Fruit fly (Drosophila melanogaster) whole organism, embryonic: Measurements from ENCODE around the gene CG8861.

Experiments used
- Ada2b ChIP-seq: fragments of 200-800 bp; sonication (Bioruptor generic); IDR thresholded peaks from 2 replicates; pipeline ENCODE4 v1.3.6; 2022; ENCODE audit warnings: missing biosample characterization, missing genetic modification characterization
- Antp ChIP-seq: fragments of 200-800 bp; sonication (Bioruptor generic); optimal IDR thresholded peaks from 3 replicates; lab custom pipeline; 2016; ENCODE audit warnings: missing biosample characterization, missing genetic modification characterization
- Atf3 ChIP-seq: fragments of 200-800 bp; sonication (Bioruptor generic); optimal IDR thresholded peaks from 3 replicates; lab custom pipeline; 2016; ENCODE audit warnings: missing biosample characterization, missing genetic modification characterization
- Awh ChIP-seq: fragments of 200-800 bp; sonication (Bioruptor generic); IDR thresholded peaks from 2 replicates; pipeline ENCODE4, ENCODE4 v1.3.6; 2022; ENCODE audit warnings: missing biosample characterization, missing genetic modification characterization
- CG11085 ChIP-seq: fragments of 200-800 bp; sonication (Bioruptor generic); IDR thresholded peaks from 2 replicates; pipeline ENCODE4 v1.3.6; 2022; ENCODE audit warnings: missing biosample characterization, missing genetic modification characterization
- CG11504 ChIP-seq: fragments of 200-800 bp; sonication (Bioruptor generic); optimal IDR thresholded peaks from 3 replicates; lab custom pipeline; 2019; ENCODE audit warnings: missing biosample characterization, mild to moderate bottlenecking, missing genetic modification characterization, moderate library complexity
- CG11696 ChIP-seq: fragments of 200-800 bp; sonication (Bioruptor generic); IDR thresholded peaks from 2 replicates; pipeline ENCODE4 v1.3.6; 2022; ENCODE audit warnings: missing biosample characterization, missing genetic modification characterization
- CG12299 ChIP-seq: fragments of 200-800 bp; sonication (Bioruptor generic); optimal IDR thresholded peaks from 2 replicates; lab custom pipeline; 2018; ENCODE audit warnings: missing biosample characterization, mild to moderate bottlenecking, missing genetic modification characterization
- CG14050 ChIP-seq: fragments of 200-800 bp; sonication (Bioruptor generic); IDR thresholded peaks from 3 replicates; pipeline ENCODE4 v1.3.6; 2022; ENCODE audit warnings: missing biosample characterization, missing genetic modification characterization
- CG17361 ChIP-seq: fragments of 200-800 bp; sonication (Bioruptor generic); IDR thresholded peaks from 3 replicates; pipeline ENCODE4 v1.3.6; 2022; ENCODE audit warnings: missing biosample characterization, missing genetic modification characterization
- CG31224 ChIP-seq: fragments of 200-800 bp; sonication (Bioruptor generic); IDR thresholded peaks from 2 replicates; pipeline ENCODE4 v1.3.6; 2022; ENCODE audit warnings: missing biosample characterization, missing genetic modification characterization
- CG3281 ChIP-seq: fragments of 200-800 bp; sonication (Bioruptor generic); optimal IDR thresholded peaks from 3 replicates; lab custom pipeline; 2017; ENCODE audit warnings: missing biosample characterization, mild to moderate bottlenecking, missing genetic modification characterization
- CG5245 ChIP-seq: fragments of 200-800 bp; sonication (Bioruptor generic); optimal IDR thresholded peaks from 3 replicates; lab custom pipeline; 2016; ENCODE audit warnings: missing biosample characterization, missing genetic modification characterization
- CG6254 ChIP-seq: fragments of 200-800 bp; sonication (Bioruptor generic); optimal IDR thresholded peaks from 3 replicates; lab custom pipeline; 2017; ENCODE audit warnings: mild to moderate bottlenecking, missing biosample characterization, missing genetic modification reagents, missing genetic modification characterization
- CG6272 ChIP-seq: fragments of 200-800 bp; sonication (Bioruptor generic); IDR thresholded peaks from 2 replicates; pipeline ENCODE4 v1.3.6; 2022; ENCODE audit warnings: missing biosample characterization, missing genetic modification characterization
- CG6683 ChIP-seq: fragments of 200-800 bp; sonication (Bioruptor generic); optimal IDR thresholded peaks from 2 replicates; lab custom pipeline; 2017; ENCODE audit warnings: missing biosample characterization, mild to moderate bottlenecking, missing genetic modification characterization, missing genetic modification reagents
- CG7357 ChIP-seq: fragments of 200-800 bp; sonication (Bioruptor generic); IDR thresholded peaks from 3 replicates; pipeline ENCODE4 v1.3.6; 2022; ENCODE audit warnings: missing biosample characterization, missing genetic modification characterization
- CG7963 ChIP-seq: fragments of 200-800 bp; sonication (Bioruptor generic); IDR thresholded peaks from 3 replicates; pipeline ENCODE4 v1.3.6; 2022; ENCODE audit warnings: missing biosample characterization, missing genetic modification characterization; ENCODE audit not compliant: partially characterized antibody
- Dp ChIP-seq: fragments of 200-800 bp; sonication (Bioruptor generic); optimal IDR thresholded peaks from 2 replicates; lab custom pipeline; 2018; ENCODE audit warnings: missing biosample characterization, mild to moderate bottlenecking, missing genetic modification characterization, moderate library complexity
- Fer3 ChIP-seq: fragments of 200-800 bp; sonication (Bioruptor generic); optimal IDR thresholded peaks from 2 replicates; lab custom pipeline; 2018; ENCODE audit warnings: missing biosample characterization, mild to moderate bottlenecking, missing genetic modification characterization, moderate library complexity
- Kr ChIP-seq: fragments of 200-800 bp; sonication (Bioruptor generic); optimal IDR thresholded peaks from 2 replicates; lab custom pipeline; 2017; ENCODE audit warnings: missing biosample characterization, mild to moderate bottlenecking, missing genetic modification characterization
- NFAT ChIP-seq: fragments of 200-800 bp; sonication (Bioruptor generic); IDR thresholded peaks from 2 replicates; pipeline ENCODE4 v1.3.6; 2022; ENCODE audit warnings: missing biosample characterization, missing genetic modification characterization
- Poxn ChIP-seq: fragments of 200-800 bp; sonication (Bioruptor generic); IDR thresholded peaks from 2 replicates; pipeline ENCODE4 v1.3.6; 2022; ENCODE audit warnings: missing biosample characterization, missing genetic modification characterization
- Ravus ChIP-seq: fragments of 200-800 bp; sonication (Bioruptor generic); IDR thresholded peaks from 2 replicates; pipeline ENCODE4 v1.3.6; 2022; ENCODE audit warnings: missing biosample characterization, missing genetic modification characterization
- Tbp ChIP-seq: fragments of >200 bp; optimal IDR thresholded peaks from 2 replicates; lab custom pipeline; 2018; ENCODE audit warnings: missing biosample characterization, missing genetic modification characterization
- caup ChIP-seq: fragments of 200-800 bp; sonication (Bioruptor generic); optimal IDR thresholded peaks from 3 replicates; lab custom pipeline; 2017; ENCODE audit warnings: missing biosample characterization, mild to moderate bottlenecking, missing genetic modification characterization, moderate library complexity; ENCODE audit not compliant: severe bottlenecking
- cg ChIP-seq: fragments of 200-800 bp; sonication (Bioruptor generic); optimal IDR thresholded peaks from 3 replicates; lab custom pipeline; 2019; ENCODE audit warnings: missing biosample characterization, mild to moderate bottlenecking, missing genetic modification characterization, moderate library complexity
- chif ChIP-seq, 2 experiments: fragments of 200-800 bp; sonication (Bioruptor generic); optimal IDR thresholded peaks; 3 replicates each; lab custom pipeline; 2016; ENCODE audit warnings: missing biosample characterization in 2 of 2, missing genetic modification characterization in 2 of 2
- ci ChIP-seq: fragments of 200-800 bp; sonication (Bioruptor generic); IDR thresholded peaks from 3 replicates; pipeline ENCODE4 v1.3.6; 2022; ENCODE audit warnings: missing biosample characterization, missing genetic modification characterization
- croc ChIP-seq: fragments of 200-800 bp; sonication (Bioruptor generic); conservative IDR thresholded peaks from 3 replicates; pipeline ENCODE4 v1.3.6; 2022; ENCODE audit warnings: missing biosample characterization, missing genetic modification characterization
- crol ChIP-seq: fragments of 200-800 bp; sonication (Bioruptor generic); IDR thresholded peaks from 2 replicates; pipeline ENCODE4 v1.3.6; 2022; ENCODE audit warnings: missing biosample characterization, missing genetic modification characterization
- dmrt99B ChIP-seq: fragments of 200-800 bp; sonication (Bioruptor generic); optimal IDR thresholded peaks from 2 replicates; lab custom pipeline; 2018; ENCODE audit warnings: missing biosample characterization, mild to moderate bottlenecking, missing genetic modification characterization, moderate library complexity
- exex ChIP-seq: fragments of 200-800 bp; sonication (Bioruptor generic); optimal IDR thresholded peaks from 4 replicates; lab custom pipeline; 2018; ENCODE audit warnings: missing biosample characterization, mild to moderate bottlenecking, missing genetic modification characterization, moderate library complexity
- eyg ChIP-seq: fragments of 200-800 bp; sonication (Bioruptor generic); optimal IDR thresholded peaks from 3 replicates; lab custom pipeline; 2016; ENCODE audit warnings: missing biosample characterization, missing genetic modification characterization
- gfzf ChIP-seq: fragments of 200-800 bp; sonication (Bioruptor generic); optimal IDR thresholded peaks from 2 replicates; lab custom pipeline; 2016; ENCODE audit warnings: missing biosample characterization, mild to moderate bottlenecking, missing genetic modification characterization, moderate library complexity
- nerfin-1 ChIP-seq: fragments of 200-800 bp; sonication (Bioruptor generic); optimal IDR thresholded peaks from 3 replicates; lab custom pipeline; 2019; ENCODE audit warnings: missing biosample characterization, mild to moderate bottlenecking, missing genetic modification characterization, moderate library complexity
- nerfin-2 ChIP-seq: fragments of 200-800 bp; sonication (Bioruptor generic); IDR thresholded peaks from 2 replicates; pipeline ENCODE4 v1.3.6; 2022; ENCODE audit warnings: missing biosample characterization, missing genetic modification characterization; ENCODE audit not compliant: partially characterized antibody
- nmo ChIP-seq: fragments of 200-800 bp; sonication (Bioruptor generic); optimal IDR thresholded peaks from 2 replicates; lab custom pipeline; 2018; ENCODE audit warnings: missing biosample characterization, mild to moderate bottlenecking, missing genetic modification characterization, moderate library complexity
- pita ChIP-seq: fragments of 200-800 bp; sonication (Bioruptor generic); optimal IDR thresholded peaks from 2 replicates; lab custom pipeline; 2017; ENCODE audit warnings: missing biosample characterization, mild to moderate bottlenecking, missing genetic modification characterization
- prd ChIP-seq, 3 experiments: fragments of >200 bp in 2 of 3; fragments of 200-800 bp in 1 of 3; sonication (Bioruptor generic) in 1 of 3; optimal IDR thresholded peaks in 2 of 3; IDR thresholded peaks in 1 of 3; 2 replicates in 2 of 3; 3 replicates in 1 of 3; pipeline versions ENCODE4 v1.3.6 to Lab custom; 2017 to 2022; ENCODE audit warnings: missing biosample characterization in 1 of 3, missing genetic modification characterization in 1 of 3
- repo ChIP-seq: fragments of 200-800 bp; sonication (Bioruptor generic); optimal IDR thresholded peaks from 2 replicates; lab custom pipeline; 2016; ENCODE audit warnings: missing biosample characterization, missing genetic modification characterization
- salm ChIP-seq: fragments of 200-800 bp; sonication (Bioruptor generic); optimal IDR thresholded peaks from 2 replicates; lab custom pipeline; 2018; ENCODE audit warnings: missing biosample characterization, mild to moderate bottlenecking, missing genetic modification characterization
- sd ChIP-seq: fragments of 200-800 bp; sonication (Bioruptor generic); optimal IDR thresholded peaks from 3 replicates; lab custom pipeline; 2018; ENCODE audit warnings: missing biosample characterization, mild to moderate bottlenecking, missing genetic modification characterization, moderate library complexity
- slbo ChIP-seq: fragments of 200-800 bp; sonication (Bioruptor generic); IDR thresholded peaks from 2 replicates; pipeline ENCODE4 v1.3.6; 2022; ENCODE audit warnings: missing biosample characterization, missing genetic modification characterization
- tx ChIP-seq: fragments of 200-800 bp; sonication (Bioruptor generic); optimal IDR thresholded peaks from 2 replicates; lab custom pipeline; 2016; ENCODE audit warnings: missing biosample characterization, missing genetic modification characterization
- unpg ChIP-seq: fragments of 200-800 bp; sonication (Bioruptor generic); optimal IDR thresholded peaks from 3 replicates; lab custom pipeline; 2018; ENCODE audit warnings: missing biosample characterization, mild to moderate bottlenecking, missing genetic modification characterization, moderate library complexity
- vfl ChIP-seq: fragments of 200-800 bp; sonication (Bioruptor generic); optimal IDR thresholded peaks from 2 replicates; lab custom pipeline; 2016; ENCODE audit warnings: missing biosample characterization, missing genetic modification characterization
- yki ChIP-seq: fragments of >200 bp; optimal IDR thresholded peaks from 3 replicates; lab custom pipeline; 2018
- zen ChIP-seq: fragments of 200-800 bp; sonication (Bioruptor generic); optimal IDR thresholded peaks from 3 replicates; lab custom pipeline; 2018; ENCODE audit warnings: missing biosample characterization, mild to moderate bottlenecking, missing genetic modification characterization, moderate library complexity

Gene CG8861

DNA sequence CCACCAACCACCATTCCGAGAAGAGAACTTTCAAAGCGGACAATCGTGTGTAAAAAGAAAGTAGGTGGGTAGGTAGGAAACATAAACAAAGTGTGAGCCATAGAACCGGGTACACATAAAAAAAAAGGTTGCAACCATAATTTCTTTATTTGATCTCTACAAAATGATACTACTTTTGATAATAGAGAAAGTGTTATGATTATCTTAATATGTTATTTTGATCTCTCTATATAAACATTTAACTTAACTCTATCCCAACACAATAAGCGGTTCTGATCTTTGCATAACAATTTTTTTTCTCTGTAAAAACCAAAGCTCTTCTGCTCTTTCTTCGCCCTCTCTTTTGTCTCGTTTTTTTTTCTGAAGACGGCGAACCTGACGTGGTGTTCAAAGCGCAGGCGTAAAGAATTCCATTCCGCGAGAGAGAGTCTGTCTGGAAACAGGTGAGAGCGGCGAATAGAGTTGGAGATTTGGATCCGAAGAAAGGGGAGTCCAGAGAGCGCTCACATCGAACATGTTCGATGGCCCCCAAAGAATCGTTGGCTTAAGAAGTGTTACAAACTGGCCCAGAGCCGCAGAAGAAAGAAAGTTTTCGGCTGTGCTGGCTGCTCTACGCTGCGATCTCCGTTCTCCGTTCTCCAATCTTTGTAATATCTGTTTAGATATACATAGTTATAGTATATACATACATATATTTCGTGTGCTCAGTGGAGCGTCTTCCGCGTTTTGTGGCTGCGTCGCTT is 81.3 kb downstream of the CG8861 start (continued):
- no peak for TF ChIP-seq prd (optimal IDR thresholded peaks at IDR 0.05; lab: Kevin White, UChicago)
- TF ChIP-seq prd (GFP tag; IDR thresholded peaks at IDR 0.05; lab: Robert Waterston, UW) = peak; percentile 73
- peak; percentile 57; the same call in 2 of the 3 replicates for TF ChIP-seq croc
- TF ChIP-seq Antp (GFP tag; lab: Kevin White, UChicago) = peak; percentile 8
- peak; percentile 78 for TF ChIP-seq CG6254 (GFP tag; lab: Kevin White, UChicago)
- TF ChIP-seq CG7357 (GFP tag; lab: Robert Waterston, UW) = peak; percentile 26; the same call in 1 of the 3 replicates
- no peak for TF ChIP-seq CG14050
- peak; percentile 13; the same call in 1 of the 2 replicates for TF ChIP-seq CG31224 (GFP tag; lab: Robert Waterston, UW)
- TF ChIP-seq pita (GFP tag; lab: Kevin White, UChicago) = no peak
- peak; percentile 78 for TF ChIP-seq dmrt99B (tag; lab: Kevin White, UChicago)
- no peak for TF ChIP-seq Ravus (GFP tag; lab: Robert Waterston, UW)
- TF ChIP-seq yki (lab: Kevin White, UChicago) = no peak
- no peak for TF ChIP-seq caup
- TF ChIP-seq salm = peak; percentile 51
- peak; percentile 52; the same call in 1 of the 2 replicates for TF ChIP-seq Ada2b
- TF ChIP-seq Atf3 (GFP tag; lab: Kevin White, UChicago) = peak; percentile 6
- TF ChIP-seq sd (tag; lab: Kevin White, UChicago) = no peak
- no peak for TF ChIP-seq CG11696 (GFP tag; lab: Robert Waterston, UW)
- peak; percentile 41; the same call in 1 of the 2 replicates for TF ChIP-seq Awh
- TF ChIP-seq gfzf = no peak
- peak; percentile 76; the same call in 2 of the 3 replicates for TF ChIP-seq CG17361
- TF ChIP-seq nmo = peak; percentile 69
- TF ChIP-seq chif (GFP tag; optimal IDR thresholded peaks at IDR 0.05; lab: Kevin White, UChicago) = peak; percentile 50 to 67
- TF ChIP-seq exex (tag; lab: Kevin White, UChicago) = no peak
- no peak for TF ChIP-seq repo (GFP tag; lab: Kevin White, UChicago)
- TF ChIP-seq CG5245 (GFP tag; lab: Kevin White, UChicago) = peak; percentile 28
- no peak for TF ChIP-seq CG7963 (GFP tag; lab: Robert Waterston, UW)
- peak; percentile 17 for TF ChIP-seq vfl (GFP tag; lab: Kevin White, UChicago)
- TF ChIP-seq eyg (GFP tag; lab: Kevin White, UChicago) = peak; percentile 37
- TF ChIP-seq CG3281 = no peak
- TF ChIP-seq Poxn (GFP tag; lab: Robert Waterston, UW) = no peak
- no peak for TF ChIP-seq Dp (GFP tag; lab: Kevin White, UChicago)
- no peak for TF ChIP-seq crol (GFP tag; lab: Robert Waterston, UW)
- peak; percentile 17 for TF ChIP-seq CG12299 (tag; lab: Kevin White, UChicago)
- TF ChIP-seq CG6272 = no peak
- peak; percentile 78 for TF ChIP-seq ci (GFP tag; lab: Robert Waterston, UW)
- no peak for TF ChIP-seq NFAT (GFP tag; lab: Robert Waterston, UW)
- TF ChIP-seq CG11085 (GFP tag; lab: Robert Waterston, UW) = no peak
- peak; percentile 23 for TF ChIP-seq CG6683 (GFP tag; lab: Kevin White, UChicago)
- TF ChIP-seq Fer3 = peak; percentile 43
- TF ChIP-seq cg (GFP tag; lab: Kevin White, UChicago) = no peak
- TF ChIP-seq unpg = peak; percentile 76
- TF ChIP-seq nerfin-2 (GFP tag; lab: Robert Waterston, UW) = no peak
- TF ChIP-seq zen = peak; percentile 49
- peak; percentile 80 for TF ChIP-seq nerfin-1 (tag; lab: Kevin White, UChicago)
- TF ChIP-seq CG11504 = peak; percentile 76
- TF ChIP-seq slbo (GFP tag; lab: Robert Waterston, UW) = peak; percentile 57
- no peak for TF ChIP-seq Tbp (GFP tag; lab: Kevin White, UChicago)
- TF ChIP-seq Kr (GFP tag; lab: Kevin White, UChicago) = no peak
- no peak for TF ChIP-seq tx (GFP tag; lab: Kevin White, UChicago)
